Worm (Caenorhabditis elegans) whole organism, young adult: ENCODE measurements around the gene Y17G7B.22.
A peak's percentile ranks its signal among the peaks of the same experiment; 100 is the strongest.

Experiments
- B0261.1 ChIP-seq: sonication (generic microtip); optimal IDR thresholded peaks from 2 replicates; lab custom pipeline; 2016; ENCODE audit warnings: mild to moderate bottlenecking, missing genetic modification characterization, moderate library complexity, missing compliant biosample characterization
- B0336.3 ChIP-seq: fragments of 200-800 bp; sonication (Bioruptor generic); IDR thresholded peaks from 2 replicates; pipeline ENCODE4 v1.3.6; 2022; ENCODE audit warnings: missing genetic modification characterization, missing compliant biosample characterization
- C17E4.6 ChIP-seq: fragments of 200-800 bp; sonication (Bioruptor generic); IDR thresholded peaks from 2 replicates; pipeline ENCODE4 v1.3.6; 2022; ENCODE audit warnings: missing genetic modification reagents, missing genetic modification characterization, missing compliant biosample characterization
- D2030.7 ChIP-seq: fragments of 200-800 bp; sonication (Bioruptor generic); IDR thresholded peaks from 2 replicates; pipeline ENCODE4 v1.3.6; 2022; ENCODE audit warnings: missing genetic modification reagents, missing genetic modification characterization, missing compliant biosample characterization
- F22D6.2 ChIP-seq: sonication (generic microtip); optimal IDR thresholded peaks from 2 replicates; lab custom pipeline; 2016; ENCODE audit warnings: mild to moderate bottlenecking, missing genetic modification characterization, missing compliant biosample characterization
- F37B4.10 ChIP-seq: fragments of 200-800 bp; sonication (Bioruptor generic); IDR thresholded peaks from 2 replicates; pipeline ENCODE4 v1.3.6; 2022; ENCODE audit warnings: missing genetic modification characterization, missing compliant biosample characterization
- F39B2.1 ChIP-seq: fragments of 200-800 bp; sonication (Bioruptor generic); IDR thresholded peaks from 2 replicates; pipeline ENCODE4 v1.3.6; 2022; ENCODE audit warnings: missing genetic modification reagents, missing genetic modification characterization, missing compliant biosample characterization
- F49E8.2 ChIP-seq: sonication (generic microtip); optimal IDR thresholded peaks from 3 replicates; lab custom pipeline; 2017; ENCODE audit warnings: missing genetic modification characterization, mild to moderate bottlenecking, missing compliant biosample characterization, antibody characterized with exemption, moderate library complexity; ENCODE audit not compliant: insufficient read depth
- F55B11.4 ChIP-seq: sonication (generic microtip); optimal IDR thresholded peaks from 2 replicates; lab custom pipeline; 2016; ENCODE audit warnings: missing compliant biosample characterization, missing genetic modification characterization, borderline replicate concordance; ENCODE audit not compliant: insufficient read depth
- F57C9.4 ChIP-seq: sonication (generic microtip); optimal IDR thresholded peaks from 2 replicates; lab custom pipeline; 2017; ENCODE audit warnings: mild to moderate bottlenecking, missing genetic modification characterization, missing compliant biosample characterization
- K11D2.4 ChIP-seq: fragments of 200-800 bp; sonication (Bioruptor generic); IDR thresholded peaks from 2 replicates; pipeline ENCODE4 v1.3.6; 2022; ENCODE audit warnings: missing genetic modification reagents, missing genetic modification characterization, missing compliant biosample characterization
- ZK185.1 ChIP-seq: sonication (generic microtip); optimal IDR thresholded peaks from 2 replicates; lab custom pipeline; 2016; ENCODE audit warnings: mild to moderate bottlenecking, missing genetic modification characterization, missing compliant biosample characterization; ENCODE audit not compliant: poor library complexity, severe bottlenecking
- aptf-2 ChIP-seq: fragments of 200-800 bp; sonication (Bioruptor generic); conservative IDR thresholded peaks from 2 replicates; pipeline ENCODE4 v1.3.6; 2022; ENCODE audit warnings: missing genetic modification reagents, missing genetic modification characterization, missing compliant biosample characterization
- atf-7 ChIP-seq: sonication (generic microtip); optimal IDR thresholded peaks from 2 replicates; lab custom pipeline; 2017; ENCODE audit warnings: mild to moderate bottlenecking, missing genetic modification characterization, missing compliant biosample characterization
- attf-3 ChIP-seq: fragments of 200-800 bp; sonication (Bioruptor generic); conservative IDR thresholded peaks from 2 replicates; pipeline ENCODE4 v1.3.6; 2022; ENCODE audit warnings: missing genetic modification reagents, missing genetic modification characterization, missing compliant biosample characterization
- ccch-3 ChIP-seq: fragments of 200-800 bp; sonication (Bioruptor generic); optimal IDR thresholded peaks from 2 replicates; lab custom pipeline; 2018; ENCODE audit warnings: mild to moderate bottlenecking, missing genetic modification characterization, missing compliant biosample characterization
- cebp-1 ChIP-seq, 2 experiments: fragments of 200-800 bp in 1 of 2; sonication (Bioruptor generic) in 1 of 2; sonication (generic microtip) in 1 of 2; IDR thresholded peaks in 1 of 2; optimal IDR thresholded peaks in 1 of 2; 2 replicates each; pipeline versions ENCODE4 v1.3.6 to Lab custom; 2017 to 2022; ENCODE audit warnings: missing compliant biosample characterization in 2 of 2, missing genetic modification characterization in 2 of 2, mild to moderate bottlenecking in 1 of 2, missing genetic modification reagents in 1 of 2, moderate library complexity in 1 of 2
- ceh-100 ChIP-seq: fragments of 200-800 bp; sonication (Bioruptor generic); IDR thresholded peaks from 2 replicates; pipeline ENCODE4 v1.3.6; 2022; ENCODE audit warnings: missing genetic modification reagents, missing genetic modification characterization, missing compliant biosample characterization
- ceh-27 ChIP-seq: fragments of 200-800 bp; sonication (Bioruptor generic); optimal IDR thresholded peaks from 2 replicates; lab custom pipeline; 2018; ENCODE audit warnings: mild to moderate bottlenecking, missing genetic modification characterization, moderate library complexity, missing compliant biosample characterization
- dpff-1 ChIP-seq: sonication (generic microtip); optimal IDR thresholded peaks from 2 replicates; lab custom pipeline; 2017; ENCODE audit warnings: mild to moderate bottlenecking, missing genetic modification characterization, missing compliant biosample characterization
- dpl-1 ChIP-seq: fragments of 150-350 bp; optimal IDR thresholded peaks from 2 replicates; lab custom pipeline; 2014; ENCODE audit warnings: missing biosample characterization, missing genetic modification reagents, missing genetic modification characterization
- efl-1 ChIP-seq: fragments of 150-350 bp; optimal IDR thresholded peaks from 2 replicates; lab custom pipeline; 2014; ENCODE audit warnings: missing biosample characterization, missing genetic modification reagents, missing genetic modification characterization
- hlh-26 ChIP-seq: fragments of 200-800 bp; sonication (Bioruptor generic); conservative IDR thresholded peaks from 2 replicates; pipeline ENCODE4 v1.3.6; 2022; ENCODE audit warnings: missing genetic modification reagents, missing genetic modification characterization, missing compliant biosample characterization
- hmg-1.2 ChIP-seq: fragments of 200-800 bp; sonication (Bioruptor generic); IDR thresholded peaks from 2 replicates; pipeline ENCODE4 v1.3.6; 2022; ENCODE audit warnings: missing genetic modification reagents, missing genetic modification characterization, missing compliant biosample characterization
- hsf-1 ChIP-seq: fragments of 200-800 bp; sonication (Bioruptor generic); IDR thresholded peaks from 2 replicates; pipeline ENCODE4 v1.3.6; 2022; ENCODE audit warnings: missing genetic modification reagents, missing genetic modification characterization, missing compliant biosample characterization
- let-607 ChIP-seq, 2 experiments: fragments of 200-800 bp in 1 of 2; sonication (Bioruptor generic) in 1 of 2; sonication (generic microtip) in 1 of 2; optimal IDR thresholded peaks; 2 replicates each; lab custom pipeline; 2016 to 2018; ENCODE audit warnings: mild to moderate bottlenecking in 2 of 2, missing compliant biosample characterization in 2 of 2, missing genetic modification characterization in 2 of 2, moderate library complexity in 2 of 2, missing genotype in 1 of 2
- lin-26 ChIP-seq: fragments of 200-800 bp; sonication (Bioruptor generic); IDR thresholded peaks from 2 replicates; pipeline ENCODE4 v1.3.6; 2022; ENCODE audit warnings: missing genetic modification reagents, missing genetic modification characterization, missing compliant biosample characterization
- lin-35 ChIP-seq, 3 experiments: fragments of 150-350 bp in 2 of 3; sonication (generic microtip) in 1 of 3; optimal IDR thresholded peaks; 2 replicates each; lab custom pipeline; 2014 to 2018; ENCODE audit warnings: missing biosample characterization in 3 of 3, missing genetic modification characterization in 3 of 3, missing genetic modification reagents in 3 of 3
- madf-6 ChIP-seq: fragments of 200-800 bp; sonication (Bioruptor generic); IDR thresholded peaks from 2 replicates; pipeline ENCODE4 v1.3.6; 2022; ENCODE audit warnings: missing genetic modification reagents, missing genetic modification characterization, missing compliant biosample characterization
- madf-8 ChIP-seq: fragments of 200-800 bp; sonication (Bioruptor generic); conservative IDR thresholded peaks from 2 replicates; pipeline ENCODE4 v1.3.6; 2022; ENCODE audit warnings: missing genetic modification reagents, missing genetic modification characterization, missing compliant biosample characterization
- mxl-1 ChIP-seq: sonication (generic microtip); optimal IDR thresholded peaks from 2 replicates; lab custom pipeline; 2016; ENCODE audit warnings: missing genetic modification characterization, missing compliant biosample characterization
- nfya-2 ChIP-seq: fragments of 200-800 bp; sonication (Bioruptor generic); IDR thresholded peaks from 2 replicates; pipeline ENCODE4 v1.3.6; 2022; ENCODE audit warnings: missing genetic modification reagents, missing genetic modification characterization, missing compliant biosample characterization
- nhr-90 ChIP-seq: sonication (generic microtip); optimal IDR thresholded peaks from 2 replicates; lab custom pipeline; 2016; ENCODE audit warnings: missing genotype, mild to moderate bottlenecking, missing genetic modification characterization, missing compliant biosample characterization
- rec-8 ChIP-seq, 2 experiments: sonication (generic microtip); optimal IDR thresholded peaks; 2 replicates each; lab custom pipeline; 2016; ENCODE audit warnings: mild to moderate bottlenecking in 2 of 2, missing genetic modification characterization in 2 of 2, missing genetic modification reagents in 2 of 2, missing genotype in 2 of 2, missing biosample characterization in 1 of 2, missing compliant biosample characterization in 1 of 2, moderate library complexity in 1 of 2
- repo-1 ChIP-seq: sonication (generic microtip); optimal IDR thresholded peaks from 2 replicates; lab custom pipeline; 2017; ENCODE audit warnings: mild to moderate bottlenecking, missing genetic modification characterization, missing compliant biosample characterization
- rpc-1 ChIP-seq, 2 experiments: fragments of 150-350 bp in 1 of 2; sonication (generic microtip) in 1 of 2; optimal IDR thresholded peaks; 2 replicates each; lab custom pipeline; 2014 to 2018; ENCODE audit warnings: missing biosample characterization in 1 of 2, missing genetic modification characterization in 1 of 2, missing genetic modification reagents in 1 of 2, missing genotype in 1 of 2
- sdz-38 ChIP-seq: sonication (generic microtip); optimal IDR thresholded peaks from 2 replicates; lab custom pipeline; 2016; ENCODE audit warnings: missing genotype, missing genetic modification characterization, missing compliant biosample characterization
- sea-2 ChIP-seq: fragments of 200-800 bp; sonication (Bioruptor generic); IDR thresholded peaks from 2 replicates; pipeline ENCODE4 v1.3.6; 2022; ENCODE audit warnings: missing genetic modification characterization, missing compliant biosample characterization
- snpc-1.1 ChIP-seq: sonication (generic microtip); optimal IDR thresholded peaks from 2 replicates; lab custom pipeline; 2017; ENCODE audit warnings: missing genetic modification characterization, mild to moderate bottlenecking, missing compliant biosample characterization, antibody characterized with exemption, moderate library complexity, missing genotype, missing genetic modification reagents; ENCODE audit not compliant: insufficient read depth
- snpc-1.3 ChIP-seq: sonication (generic microtip); optimal IDR thresholded peaks from 2 replicates; lab custom pipeline; 2017; ENCODE audit warnings: missing genetic modification characterization, mild to moderate bottlenecking, missing compliant biosample characterization, antibody characterized with exemption, moderate library complexity, missing genotype, missing genetic modification reagents; ENCODE audit not compliant: insufficient read depth
- somi-1 ChIP-seq: fragments of 200-800 bp; sonication (Bioruptor generic); optimal IDR thresholded peaks from 2 replicates; lab custom pipeline; 2018; ENCODE audit warnings: mild to moderate bottlenecking, missing genetic modification characterization, missing compliant biosample characterization
- tlf-1 ChIP-seq: fragments of 200-800 bp; sonication (Bioruptor generic); optimal IDR thresholded peaks from 2 replicates; lab custom pipeline; 2018; ENCODE audit warnings: mild to moderate bottlenecking, missing genetic modification characterization, missing compliant biosample characterization
- zim-3 ChIP-seq: sonication (generic microtip); optimal IDR thresholded peaks from 2 replicates; lab custom pipeline; 2017; ENCODE audit warnings: mild to moderate bottlenecking, missing genetic modification characterization, moderate library complexity, missing compliant biosample characterization
- ztf-28 ChIP-seq: fragments of 200-800 bp; sonication (Bioruptor generic); IDR thresholded peaks from 2 replicates; pipeline ENCODE4 v1.3.6; 2022; ENCODE audit warnings: missing genetic modification reagents, missing genetic modification characterization, missing compliant biosample characterization
- ztf-3 ChIP-seq: fragments of 200-800 bp; sonication (Bioruptor generic); optimal IDR thresholded peaks from 2 replicates; lab custom pipeline; 2018; ENCODE audit warnings: mild to moderate bottlenecking, missing genetic modification characterization, missing compliant biosample characterization

Gene Y17G7B.22

DNA sequence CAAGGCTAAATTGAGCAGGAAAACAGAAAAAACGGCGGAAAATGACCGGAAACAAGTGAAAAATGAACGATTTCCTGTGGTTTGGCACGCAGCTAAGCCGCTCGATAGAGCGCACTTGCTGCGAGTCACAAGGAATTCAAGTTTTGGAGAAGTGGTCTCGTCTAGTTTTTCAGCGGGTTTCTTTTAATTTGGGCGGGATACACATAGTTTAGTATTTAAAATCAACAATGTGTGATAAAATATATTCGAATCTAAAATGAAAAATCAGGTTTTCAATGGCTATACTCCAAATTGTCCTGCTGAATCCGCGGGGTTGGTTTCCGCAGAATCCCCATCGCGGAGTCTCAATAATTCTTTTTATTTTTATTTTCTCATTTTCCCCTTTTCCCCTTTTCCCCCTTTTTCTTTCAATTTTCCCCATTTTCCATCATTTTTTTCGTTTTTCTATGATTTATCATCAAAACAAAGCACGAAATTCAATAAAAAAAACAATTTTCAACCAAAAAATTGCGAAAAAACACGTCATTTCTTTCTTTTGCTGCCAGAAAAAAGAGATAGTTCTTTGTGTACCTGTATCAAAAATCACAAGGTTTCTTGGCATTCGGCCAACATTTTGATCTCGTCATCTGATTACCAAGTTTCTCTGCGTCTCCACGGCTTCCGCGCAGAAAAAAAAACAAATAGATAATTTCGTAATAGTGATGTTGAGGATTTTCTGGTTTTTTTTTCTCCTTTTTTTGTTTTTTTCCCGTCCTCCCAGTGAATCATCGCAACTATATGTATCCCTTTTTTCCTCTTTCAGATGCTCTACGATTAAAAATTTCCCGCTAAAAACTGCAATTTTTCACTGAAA, 25.5 kb upstream of the Y17G7B.22 start, which contains the start of gene ippk-1 (continued):
- peak; percentile 88 for TF ChIP-seq cebp-1 (GFP tag; IDR thresholded peaks at IDR 0.05; lab: Robert Waterston, UW)
- peak; percentile 96 for TF ChIP-seq cebp-1 (tag; optimal IDR thresholded peaks at IDR 0.05; lab: Kevin White, UChicago)
- TF ChIP-seq dpl-1 = no peak
- peak; percentile 41 for TF ChIP-seq D2030.7 (GFP tag; lab: Robert Waterston, UW)
- TF ChIP-seq C17E4.6 (GFP tag; lab: Robert Waterston, UW) = no peak
- no peak for TF ChIP-seq ztf-3 (GFP tag; lab: Kevin White, UChicago)
- no peak for TF ChIP-seq snpc-1.1 (tag; lab: Kevin White, UChicago)
- no peak for TF ChIP-seq ZK185.1 (tag; lab: Kevin White, UChicago)
- TF ChIP-seq K11D2.4 (GFP tag; lab: Robert Waterston, UW) = peak; percentile 68
- no peak for TF ChIP-seq F39B2.1
- TF ChIP-seq ztf-28 (GFP tag; lab: Robert Waterston, UW) = no peak
- no peak for TF ChIP-seq lin-35 (GFP tag; optimal IDR thresholded peaks at IDR 0.05; lab: Kevin White, UChicago)
- TF ChIP-seq madf-8 (GFP tag; lab: Robert Waterston, UW) = no peak
- TF ChIP-seq ceh-27 = no peak
- TF ChIP-seq madf-6 = no peak
- no peak for TF ChIP-seq sdz-38 (tag; lab: Kevin White, UChicago)
- peak; percentile 38 for TF ChIP-seq F22D6.2 (tag; lab: Kevin White, UChicago)
- no peak for TF ChIP-seq B0261.1
- no peak for TF ChIP-seq efl-1
- TF ChIP-seq dpff-1 (tag; lab: Kevin White, UChicago) = no peak
- TF ChIP-seq nfya-2 (GFP tag; lab: Robert Waterston, UW) = no peak
- TF ChIP-seq F49E8.2 (tag; lab: Kevin White, UChicago) = no peak
- TF ChIP-seq attf-3 (GFP tag; lab: Robert Waterston, UW) = no peak
- peak; percentile 62 for TF ChIP-seq somi-1 (GFP tag; lab: Kevin White, UChicago)
- TF ChIP-seq rec-8 (tag; optimal IDR thresholded peaks at IDR 0.05; lab: Kevin White, UChicago) = no peak
- TF ChIP-seq rpc-1 (optimal IDR thresholded peaks at IDR 0.05; lab: Kevin White, UChicago) = no peak
- TF ChIP-seq rpc-1 (tag; optimal IDR thresholded peaks at IDR 0.05; lab: Kevin White, UChicago) = no peak
- TF ChIP-seq lin-26 (GFP tag; lab: Robert Waterston, UW) = 0 out of 2 replicates have a peak, but pooled peaks have one; percentile 11
- no peak for TF ChIP-seq let-607 (tag; optimal IDR thresholded peaks at IDR 0.05; lab: Kevin White, UChicago)
- no peak for TF ChIP-seq nhr-90 (tag; lab: Kevin White, UChicago)
- TF ChIP-seq aptf-2 (GFP tag; lab: Robert Waterston, UW) = 0 out of 2 replicates have a peak, but pooled peaks have one; percentile 15
- TF ChIP-seq ceh-100 = peak; percentile 92
- no peak for TF ChIP-seq F57C9.4
- no peak for TF ChIP-seq ccch-3
- TF ChIP-seq hlh-26 (GFP tag; lab: Robert Waterston, UW) = no peak
- no peak for TF ChIP-seq sea-2
- no peak for TF ChIP-seq hsf-1
- TF ChIP-seq zim-3 = no peak
- no peak for TF ChIP-seq mxl-1 (tag; lab: Kevin White, UChicago)
- TF ChIP-seq atf-7 = peak; percentile 47
- no peak for TF ChIP-seq F37B4.10
- TF ChIP-seq F55B11.4 (tag; lab: Kevin White, UChicago) = no peak
- no peak for TF ChIP-seq snpc-1.3 (tag; lab: Kevin White, UChicago)
- no peak for TF ChIP-seq B0336.3 (GFP tag; lab: Robert Waterston, UW)
- TF ChIP-seq hmg-1.2 (GFP tag; lab: Robert Waterston, UW) = peak; percentile 30; the same call in 1 of the 2 replicates
- TF ChIP-seq repo-1 (tag; lab: Kevin White, UChicago) = no peak
- TF ChIP-seq tlf-1 (GFP tag; lab: Kevin White, UChicago) = no peak
